Worm (Caenorhabditis elegans) whole organism, L2 larva: ENCODE data around the gene C50D2.10.

Experiments
- C34F6.9 ChIP-seq: fragments of 150-350 bp; optimal IDR thresholded peaks from 2 replicates; lab custom pipeline; 2014; ENCODE audit warnings: missing biosample characterization, missing genetic modification characterization
- F13H6.1 ChIP-seq: sonication (generic microtip); optimal IDR thresholded peaks from 2 replicates; lab custom pipeline; 2016; ENCODE audit warnings: missing genetic modification characterization, missing compliant biosample characterization
- ama-1 ChIP-seq: fragments of 150-350 bp; optimal IDR thresholded peaks from 2 replicates; lab custom pipeline; 2018; ENCODE audit warnings: inconsistent platforms
- ceh-82 ChIP-seq: fragments of 150-350 bp; optimal IDR thresholded peaks from 2 replicates; lab custom pipeline; 2014; ENCODE audit warnings: missing biosample characterization, missing genetic modification characterization
- elt-1 ChIP-seq: fragments of 150-350 bp; optimal IDR thresholded peaks from 2 replicates; lab custom pipeline; 2014; ENCODE audit warnings: missing biosample characterization, missing genetic modification characterization
- elt-3 ChIP-seq: sonication (generic microtip); optimal IDR thresholded peaks from 2 replicates; lab custom pipeline; 2017; ENCODE audit warnings: missing biosample characterization, missing genetic modification characterization
- lin-39 ChIP-seq: fragments of 150-350 bp; optimal IDR thresholded peaks from 2 replicates; lab custom pipeline; 2014; ENCODE audit warnings: missing biosample characterization, missing genetic modification reagents, missing genetic modification characterization
- lsy-2 ChIP-seq, 2 experiments: fragments of 150-350 bp in 1 of 2; sonication (generic microtip) in 1 of 2; optimal IDR thresholded peaks; 2 replicates each; lab custom pipeline; 2014 to 2017; ENCODE audit warnings: missing biosample characterization in 2 of 2, missing genetic modification characterization in 2 of 2
- nhr-11 ChIP-seq: fragments of 150-350 bp; optimal IDR thresholded peaks from 2 replicates; lab custom pipeline; 2014; ENCODE audit warnings: missing biosample characterization, missing genetic modification characterization
- nhr-237 ChIP-seq: fragments of 150-350 bp; optimal IDR thresholded peaks from 2 replicates; lab custom pipeline; 2014; ENCODE audit warnings: missing biosample characterization, missing genetic modification characterization
- nhr-25 ChIP-seq: fragments of 150-350 bp; sonication (generic microtip); optimal IDR thresholded peaks from 3 replicates; lab custom pipeline; 2014; ENCODE audit warnings: missing biosample characterization, missing genetic modification characterization
- nhr-6 ChIP-seq: fragments of 150-350 bp; optimal IDR thresholded peaks from 2 replicates; lab custom pipeline; 2014; ENCODE audit warnings: missing biosample characterization, missing genetic modification characterization
- sma-9 ChIP-seq, 2 experiments: fragments of 150-350 bp in 1 of 2; sonication (generic microtip) in 1 of 2; optimal IDR thresholded peaks; 2 replicates each; lab custom pipeline; 2014 to 2016; ENCODE audit warnings: missing genetic modification characterization in 2 of 2, mild to moderate bottlenecking in 1 of 2, missing biosample characterization in 1 of 2, missing compliant biosample characterization in 1 of 2, missing genetic modification reagents in 1 of 2, moderate library complexity in 1 of 2
- unc-62 ChIP-seq: fragments of 150-350 bp; optimal IDR thresholded peaks from 2 replicates; lab custom pipeline; 2014; ENCODE audit warnings: missing biosample characterization, missing genetic modification reagents, missing genetic modification characterization

DNA sequence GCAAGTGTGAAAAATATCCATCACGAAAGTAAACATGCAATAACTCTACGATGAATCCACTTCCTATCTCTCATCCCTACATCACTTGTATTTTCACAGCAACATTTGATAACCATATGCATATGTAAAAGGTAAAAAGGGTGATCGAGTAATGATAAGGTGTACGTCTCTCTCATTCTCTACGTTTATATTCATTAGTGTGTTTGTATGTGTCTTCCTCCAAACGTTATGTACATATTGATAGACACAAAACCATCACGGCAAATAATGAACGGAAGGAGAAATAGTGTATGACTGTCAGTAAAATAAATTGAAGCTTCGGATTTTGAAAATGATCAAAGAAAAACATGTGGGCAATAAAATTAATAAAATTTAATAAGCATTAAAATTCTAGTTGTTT is 23.6 kb downstream of the C50D2.10 start:
- TF ChIP-seq F13H6.1 (tag; lab: Kevin White, UChicago) (no peak), sma-9 (GFP tag; optimal IDR thresholded peaks at IDR 0.05; lab: Kevin White, UChicago) (no peak), sma-9 (tag; optimal IDR thresholded peaks at IDR 0.05; lab: Kevin White, UChicago) (no peak), nhr-11 (no peak), nhr-237 (tag; lab: Kevin White, UChicago) (no peak), lsy-2 (tag; optimal IDR thresholded peaks at IDR 0.05; lab: Kevin White, UChicago) (no peak), elt-1 (tag; lab: Kevin White, UChicago) (no peak), unc-62 (GFP tag; lab: Kevin White, UChicago) (no peak), lin-39 (no peak), C34F6.9 (tag; lab: Kevin White, UChicago) (no peak), nhr-6 (no peak), ceh-82 (tag; lab: Kevin White, UChicago) (no peak), elt-3 (tag; lab: Kevin White, UChicago) (no peak), ama-1 (no peak), nhr-25 (tag; lab: Kevin White, UChicago) (no peak)
